Fruit fly (Drosophila melanogaster) whole organism, embryonic: ENCODE results near the gene Lsp2.

ENCODE experiments used
- CG10979 ChIP-seq: fragments of 200-800 bp; sonication (Bioruptor generic); optimal IDR thresholded peaks from 2 replicates; lab custom pipeline; 2018; ENCODE audit warnings: missing biosample characterization, mild to moderate bottlenecking, missing genetic modification characterization, moderate library complexity
- CG14050 ChIP-seq: fragments of 200-800 bp; sonication (Bioruptor generic); IDR thresholded peaks from 3 replicates; pipeline ENCODE4 v1.3.6; 2022; ENCODE audit warnings: missing biosample characterization, missing genetic modification characterization
- CG14710 ChIP-seq: fragments of 200-800 bp; sonication (Bioruptor generic); optimal IDR thresholded peaks from 3 replicates; lab custom pipeline; 2019; ENCODE audit warnings: missing biosample characterization, mild to moderate bottlenecking, missing genetic modification characterization, moderate library complexity
- CG15011 ChIP-seq: fragments of 200-800 bp; sonication (Bioruptor generic); optimal IDR thresholded peaks from 3 replicates; lab custom pipeline; 2018; ENCODE audit warnings: missing biosample characterization, mild to moderate bottlenecking, missing genetic modification characterization
- CG15269 ChIP-seq: fragments of 200-800 bp; sonication (Bioruptor generic); optimal IDR thresholded peaks from 2 replicates; lab custom pipeline; 2018; ENCODE audit warnings: missing biosample characterization, mild to moderate bottlenecking, missing genetic modification characterization, moderate library complexity
- CG16813 ChIP-seq: fragments of 200-800 bp; sonication (Bioruptor generic); IDR thresholded peaks from 3 replicates; pipeline ENCODE4 v1.3.6; 2022; ENCODE audit warnings: missing biosample characterization, missing genetic modification characterization; ENCODE audit not compliant: partially characterized antibody
- CG18599 ChIP-seq: fragments of 200-800 bp; sonication (Bioruptor generic); optimal IDR thresholded peaks from 3 replicates; lab custom pipeline; 2017; ENCODE audit warnings: missing biosample characterization, missing genetic modification characterization, mild to moderate bottlenecking, moderate library complexity, missing genetic modification reagents
- CG2199 ChIP-seq: fragments of 200-800 bp; sonication (Bioruptor generic); IDR thresholded peaks from 3 replicates; pipeline ENCODE4 v1.3.6; 2022; ENCODE audit warnings: missing biosample characterization, missing genetic modification characterization
- CG30403 ChIP-seq: fragments of 200-800 bp; sonication (Bioruptor generic); optimal IDR thresholded peaks from 3 replicates; lab custom pipeline; 2016; ENCODE audit warnings: missing biosample characterization, missing genetic modification characterization
- CG33213 ChIP-seq: fragments of 200-800 bp; sonication (Bioruptor generic); optimal IDR thresholded peaks from 3 replicates; lab custom pipeline; 2016; ENCODE audit warnings: missing biosample characterization, missing genetic modification characterization
- CG34224 ChIP-seq: fragments of 200-800 bp; sonication (Bioruptor generic); IDR thresholded peaks from 3 replicates; pipeline ENCODE4 v1.3.6; 2022; ENCODE audit warnings: missing biosample characterization, missing genetic modification characterization; ENCODE audit not compliant: partially characterized antibody
- CG42726 ChIP-seq: fragments of 200-800 bp; sonication (Bioruptor generic); IDR thresholded peaks from 2 replicates; pipeline ENCODE4 v1.3.6; 2022; ENCODE audit warnings: missing biosample characterization, missing genetic modification characterization; ENCODE audit not compliant: partially characterized antibody
- CG4282 ChIP-seq: fragments of 200-800 bp; sonication (Bioruptor generic); optimal IDR thresholded peaks from 2 replicates; lab custom pipeline; 2016; ENCODE audit warnings: missing biosample characterization, missing genetic modification characterization
- CG6175 ChIP-seq: fragments of 200-800 bp; sonication (Bioruptor generic); IDR thresholded peaks from 3 replicates; pipeline ENCODE4 v1.3.6; 2022; ENCODE audit warnings: missing biosample characterization, missing genetic modification characterization
- CG6254 ChIP-seq: fragments of 200-800 bp; sonication (Bioruptor generic); optimal IDR thresholded peaks from 3 replicates; lab custom pipeline; 2017; ENCODE audit warnings: mild to moderate bottlenecking, missing biosample characterization, missing genetic modification reagents, missing genetic modification characterization
- CG6683 ChIP-seq: fragments of 200-800 bp; sonication (Bioruptor generic); optimal IDR thresholded peaks from 2 replicates; lab custom pipeline; 2017; ENCODE audit warnings: missing biosample characterization, mild to moderate bottlenecking, missing genetic modification characterization, missing genetic modification reagents
- CG7556 ChIP-seq: fragments of 200-800 bp; sonication (Bioruptor generic); optimal IDR thresholded peaks from 2 replicates; lab custom pipeline; 2017; ENCODE audit warnings: missing biosample characterization, mild to moderate bottlenecking, missing genetic modification characterization
- CG8924 ChIP-seq: fragments of 200-800 bp; optimal IDR thresholded peaks from 3 replicates; lab custom pipeline; 2019; ENCODE audit warnings: missing biosample characterization, mild to moderate bottlenecking, missing genetic modification characterization, moderate library complexity
- E2f1 ChIP-seq: fragments of 200-800 bp; sonication (Bioruptor generic); IDR thresholded peaks from 2 replicates; pipeline ENCODE4 v1.3.6; 2022; ENCODE audit warnings: missing biosample characterization, missing genetic modification characterization
- Eip74EF ChIP-seq, 2 experiments: fragments of 200-800 bp in 1 of 2; fragments of >200 bp in 1 of 2; sonication (Bioruptor generic) in 1 of 2; optimal IDR thresholded peaks; 2 replicates each; lab custom pipeline; 2017 to 2019; ENCODE audit warnings: missing biosample characterization in 2 of 2, missing genetic modification characterization in 2 of 2, mild to moderate bottlenecking in 1 of 2, moderate library complexity in 1 of 2
- HLH3B ChIP-seq: fragments of 200-800 bp; sonication (Bioruptor generic); IDR thresholded peaks from 2 replicates; pipeline ENCODE4 v1.3.6; 2022; ENCODE audit warnings: missing biosample characterization, missing genetic modification characterization
- Hr39 ChIP-seq: fragments of >200 bp; optimal IDR thresholded peaks from 2 replicates; lab custom pipeline; 2017
- Hr78 ChIP-seq, 2 experiments: fragments of 200-800 bp in 1 of 2; fragments of >200 bp in 1 of 2; sonication (Bioruptor generic) in 1 of 2; optimal IDR thresholded peaks; 2 replicates each; lab custom pipeline; 2017 to 2019; ENCODE audit warnings: missing biosample characterization in 2 of 2, missing genetic modification characterization in 2 of 2, mild to moderate bottlenecking in 1 of 2, moderate library complexity in 1 of 2
- MTF-1 ChIP-seq: fragments of 200-800 bp; sonication (Bioruptor generic); optimal IDR thresholded peaks from 2 replicates; lab custom pipeline; 2018; ENCODE audit warnings: missing biosample characterization, mild to moderate bottlenecking, missing genetic modification characterization, borderline replicate concordance
- Meics ChIP-seq: fragments of 200-800 bp; sonication (Bioruptor generic); optimal IDR thresholded peaks from 2 replicates; lab custom pipeline; 2017; ENCODE audit warnings: missing biosample characterization, mild to moderate bottlenecking, missing genetic modification characterization
- Myb ChIP-seq: fragments of 200-800 bp; sonication (Bioruptor generic); optimal IDR thresholded peaks from 2 replicates; lab custom pipeline; 2016; ENCODE audit warnings: missing biosample characterization, missing genetic modification characterization
- Rfx ChIP-seq: fragments of 200-800 bp; sonication (Bioruptor generic); IDR thresholded peaks from 2 replicates; pipeline ENCODE4 v1.3.6; 2022; ENCODE audit warnings: missing biosample characterization, missing genetic modification characterization
- Spps ChIP-seq: fragments of 200-800 bp; sonication (Bioruptor generic); optimal IDR thresholded peaks from 2 replicates; lab custom pipeline; 2018; ENCODE audit warnings: missing biosample characterization, mild to moderate bottlenecking, missing genetic modification characterization
- bcd ChIP-seq: fragments of 200-800 bp; sonication (Bioruptor generic); optimal IDR thresholded peaks from 2 replicates; lab custom pipeline; 2017; ENCODE audit warnings: missing biosample characterization, mild to moderate bottlenecking, missing genetic modification characterization
- btn ChIP-seq: fragments of 200-800 bp; sonication (Bioruptor generic); optimal IDR thresholded peaks from 2 replicates; lab custom pipeline; 2016; ENCODE audit warnings: missing biosample characterization, missing genetic modification characterization
- caup ChIP-seq: fragments of 200-800 bp; sonication (Bioruptor generic); optimal IDR thresholded peaks from 3 replicates; lab custom pipeline; 2017; ENCODE audit warnings: missing biosample characterization, mild to moderate bottlenecking, missing genetic modification characterization, moderate library complexity; ENCODE audit not compliant: severe bottlenecking
- dysf ChIP-seq: fragments of 200-800 bp; sonication (Bioruptor generic); IDR thresholded peaks from 3 replicates; pipeline ENCODE4 v1.3.6; 2022; ENCODE audit warnings: missing biosample characterization, missing genetic modification characterization
- emc ChIP-seq: fragments of 200-800 bp; sonication (Bioruptor generic); optimal IDR thresholded peaks from 2 replicates; lab custom pipeline; 2016; ENCODE audit warnings: missing biosample characterization, missing genetic modification characterization
- fd64A ChIP-seq: fragments of 200-800 bp; sonication (Bioruptor generic); optimal IDR thresholded peaks from 3 replicates; lab custom pipeline; 2018; ENCODE audit warnings: missing biosample characterization, mild to moderate bottlenecking, missing genetic modification characterization
- grau ChIP-seq: fragments of 200-800 bp; optimal IDR thresholded peaks from 3 replicates; lab custom pipeline; 2019; ENCODE audit warnings: missing biosample characterization, mild to moderate bottlenecking, missing genetic modification characterization, moderate library complexity
- kah ChIP-seq: fragments of 200-800 bp; sonication (Bioruptor generic); optimal IDR thresholded peaks from 2 replicates; lab custom pipeline; 2018; ENCODE audit warnings: missing biosample characterization, mild to moderate bottlenecking, missing genetic modification characterization
- kni ChIP-seq: fragments of 200-800 bp; sonication (Bioruptor generic); optimal IDR thresholded peaks from 3 replicates; lab custom pipeline; 2017; ENCODE audit warnings: mild to moderate bottlenecking, missing biosample characterization, missing genetic modification reagents, missing genetic modification characterization
- knrl ChIP-seq: fragments of 200-800 bp; sonication (Bioruptor generic); IDR thresholded peaks from 3 replicates; pipeline ENCODE4 v1.3.6; 2022; ENCODE audit warnings: missing biosample characterization, missing genetic modification characterization; ENCODE audit not compliant: partially characterized antibody
- lmd ChIP-seq: fragments of 200-800 bp; sonication (Bioruptor generic); IDR thresholded peaks from 2 replicates; pipeline ENCODE4 v1.3.6; 2022; ENCODE audit warnings: missing biosample characterization, missing genetic modification characterization
- nerfin-1 ChIP-seq: fragments of 200-800 bp; sonication (Bioruptor generic); optimal IDR thresholded peaks from 3 replicates; lab custom pipeline; 2019; ENCODE audit warnings: missing biosample characterization, mild to moderate bottlenecking, missing genetic modification characterization, moderate library complexity
- nmo ChIP-seq: fragments of 200-800 bp; sonication (Bioruptor generic); optimal IDR thresholded peaks from 2 replicates; lab custom pipeline; 2018; ENCODE audit warnings: missing biosample characterization, mild to moderate bottlenecking, missing genetic modification characterization, moderate library complexity
- prd ChIP-seq, 3 experiments: fragments of >200 bp in 2 of 3; fragments of 200-800 bp in 1 of 3; sonication (Bioruptor generic) in 1 of 3; optimal IDR thresholded peaks in 2 of 3; IDR thresholded peaks in 1 of 3; 2 replicates in 2 of 3; 3 replicates in 1 of 3; pipeline versions ENCODE4 v1.3.6 to Lab custom; 2017 to 2022; ENCODE audit warnings: missing biosample characterization in 1 of 3, missing genetic modification characterization in 1 of 3
- row ChIP-seq: fragments of 200-800 bp; sonication (Bioruptor generic); IDR thresholded peaks from 3 replicates; pipeline ENCODE4 v1.3.6; 2022; ENCODE audit warnings: missing biosample characterization, missing genetic modification characterization
- run ChIP-seq: fragments of 200-800 bp; sonication (Bioruptor generic); optimal IDR thresholded peaks from 3 replicates; lab custom pipeline; 2018; ENCODE audit warnings: missing biosample characterization, mild to moderate bottlenecking, missing genetic modification characterization
- slbo ChIP-seq: fragments of 200-800 bp; sonication (Bioruptor generic); IDR thresholded peaks from 2 replicates; pipeline ENCODE4 v1.3.6; 2022; ENCODE audit warnings: missing biosample characterization, missing genetic modification characterization
- tna ChIP-seq: fragments of 200-800 bp; sonication (Bioruptor generic); IDR thresholded peaks from 2 replicates; pipeline ENCODE4 v1.3.6; 2022; ENCODE audit warnings: missing biosample characterization, missing genetic modification characterization; ENCODE audit not compliant: partially characterized antibody
- trem ChIP-seq: fragments of 200-800 bp; optimal IDR thresholded peaks from 3 replicates; lab custom pipeline; 2019; ENCODE audit warnings: missing biosample characterization, mild to moderate bottlenecking, missing genetic modification characterization, moderate library complexity
- z ChIP-seq: fragments of 200-800 bp; sonication (Bioruptor generic); IDR thresholded peaks from 3 replicates; pipeline ENCODE4 v1.3.6; 2022; ENCODE audit warnings: missing biosample characterization, missing genetic modification characterization

Gene Lsp2

DNA sequence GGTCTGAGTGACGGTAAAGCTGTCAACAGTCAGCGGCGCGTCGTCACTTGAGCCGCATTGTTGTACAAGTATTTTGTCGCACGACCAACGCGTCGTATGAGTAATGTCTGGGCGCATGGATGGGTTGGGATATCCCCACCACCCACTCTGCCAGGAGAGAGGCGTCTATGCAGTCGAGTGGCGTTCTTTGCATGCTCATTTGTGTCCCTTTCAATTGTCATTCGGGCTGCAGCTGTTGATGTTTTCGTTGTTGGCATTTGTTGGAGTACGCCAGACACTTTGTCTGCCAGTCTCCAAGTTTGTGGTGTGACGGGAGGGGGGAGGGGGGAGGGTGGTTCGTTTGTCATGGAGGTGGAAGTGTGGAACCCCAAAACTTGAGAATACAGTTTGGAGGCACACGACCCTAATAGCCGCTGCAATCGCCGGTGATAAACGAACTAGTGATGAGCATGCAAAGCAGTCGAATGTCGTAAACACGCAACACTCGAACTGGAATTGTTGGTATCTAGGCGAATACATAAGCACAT, 33.0 kb downstream of the Lsp2 start (continued):
- TF ChIP-seq trem (tag; lab: Kevin White, UChicago), result no peak
- TF ChIP-seq Myb (GFP tag; lab: Kevin White, UChicago), result no peak
- peak; percentile 13; the same call in 1 of the 2 replicates for TF ChIP-seq Rfx (GFP tag; lab: Robert Waterston, UW)
- TF ChIP-seq Hr39 (lab: Kevin White, UChicago), result peak; percentile 56
- TF ChIP-seq CG2199 (GFP tag; lab: Robert Waterston, UW), result no peak
- no peak for TF ChIP-seq Eip74EF (GFP tag; optimal IDR thresholded peaks at IDR 0.05; lab: Kevin White, UChicago)
- TF ChIP-seq knrl (GFP tag; lab: Robert Waterston, UW), result no peak
- TF ChIP-seq kni, result peak; percentile 16
- no peak for TF ChIP-seq CG33213 (GFP tag; lab: Kevin White, UChicago)
- TF ChIP-seq nerfin-1 (tag; lab: Kevin White, UChicago), result no peak
- no peak for TF ChIP-seq CG15011 (GFP tag; lab: Kevin White, UChicago)
- no peak for TF ChIP-seq fd64A
- no peak for TF ChIP-seq caup
- TF ChIP-seq CG16813 (GFP tag; lab: Robert Waterston, UW), result 0 out of 3 replicates have a peak, but pooled peaks have one; percentile 13
- TF ChIP-seq CG18599 (GFP tag; lab: Kevin White, UChicago), result no peak
- TF ChIP-seq CG6254 (GFP tag; lab: Kevin White, UChicago), result no peak
- TF ChIP-seq CG34224 (GFP tag; lab: Robert Waterston, UW), result no peak
- no peak for TF ChIP-seq lmd (GFP tag; lab: Robert Waterston, UW)
- TF ChIP-seq MTF-1 (GFP tag; lab: Kevin White, UChicago), result no peak
- TF ChIP-seq CG15269 (tag; lab: Kevin White, UChicago), result no peak
- no peak for TF ChIP-seq CG10979 (tag; lab: Kevin White, UChicago)
- peak; percentile 28; the same call in 1 of the 2 replicates for TF ChIP-seq tna (GFP tag; lab: Robert Waterston, UW)
- TF ChIP-seq btn (GFP tag; lab: Kevin White, UChicago), result no peak
- no peak for TF ChIP-seq Hr78 (GFP tag; optimal IDR thresholded peaks at IDR 0.05; lab: Kevin White, UChicago)
- no peak for TF ChIP-seq bcd

- TF ChIP-seq E2f1 (0 out of 2 replicates have a peak, but pooled peaks have one; percentile 6), emc (GFP tag; lab: Kevin White, UChicago) (no peak), z (GFP tag; lab: Robert Waterston, UW) (0 out of 3 replicates have a peak, but pooled peaks have one; percentile 33), prd (optimal IDR thresholded peaks at IDR 0.05; lab: Kevin White, UChicago) (no peak), prd (GFP tag; IDR thresholded peaks at IDR 0.05; lab: Robert Waterston, UW) (0 out of 3 replicates have a peak, but pooled peaks have one; percentile 22), CG30403 (GFP tag; lab: Kevin White, UChicago) (peak; percentile 11), CG4282 (GFP tag; lab: Kevin White, UChicago) (no peak), grau (tag; lab: Kevin White, UChicago) (peak; percentile 11), CG14710 (tag; lab: Kevin White, UChicago) (no peak), nmo (GFP tag; lab: Kevin White, UChicago) (peak; percentile 41), CG6683 (GFP tag; lab: Kevin White, UChicago) (no peak), CG6175 (no peak), Spps (tag; lab: Kevin White, UChicago) (no peak), Meics (GFP tag; lab: Kevin White, UChicago) (no peak), row (peak; percentile 13; the same call in 1 of the 3 replicates), dysf (GFP tag; lab: Robert Waterston, UW) (0 out of 3 replicates have a peak, but pooled peaks have one; percentile 20), CG7556 (GFP tag; lab: Kevin White, UChicago) (peak; percentile 31), slbo (GFP tag; lab: Robert Waterston, UW) (0 out of 2 replicates have a peak, but pooled peaks have one; percentile 18), CG14050 (peak; percentile 13; the same call in 1 of the 3 replicates), kah (no peak), run (tag; lab: Kevin White, UChicago) (no peak), CG8924 (no peak), lmd (GFP tag; lab: Robert Waterston, UW) (0 out of 2 replicates have a peak, but pooled peaks have one; percentile 15), CG42726 (GFP tag; lab: Robert Waterston, UW) (no peak), HLH3B (GFP tag; lab: Robert Waterston, UW) (0 out of 2 replicates have a peak, but pooled peaks have one; percentile 44)
These were observed 33.9 kb downstream of the Lsp2 start for dm6 chr3L:12163082-12163481.
